Worm (Caenorhabditis elegans) whole organism, L1 larva: ENCODE results near the gene Y32B12C.1.

Experiments used
- elt-2 ChIP-seq: sonication (generic microtip); optimal IDR thresholded peaks from 2 replicates; lab custom pipeline; 2016; ENCODE audit warnings: missing genetic modification characterization, mild to moderate bottlenecking, inconsistent platforms, missing compliant biosample characterization, missing genetic modification reagents
- lin-39 ChIP-seq: fragments of 150-350 bp; optimal IDR thresholded peaks from 2 replicates; lab custom pipeline; 2014; ENCODE audit warnings: missing biosample characterization, missing genetic modification reagents, missing genetic modification characterization
- lir-3 ChIP-seq: sonication (generic microtip); optimal IDR thresholded peaks from 2 replicates; lab custom pipeline; 2016; ENCODE audit warnings: mild to moderate bottlenecking, missing genetic modification characterization, moderate library complexity, missing compliant biosample characterization; ENCODE audit not compliant: poor library complexity
- mab-9 ChIP-seq: fragments of 200-800 bp; sonication (Bioruptor generic); IDR thresholded peaks from 2 replicates; pipeline ENCODE4 v1.3.6; 2022; ENCODE audit warnings: missing genetic modification reagents, missing genetic modification characterization, missing compliant biosample characterization
- nhr-11 ChIP-seq: fragments of 150-350 bp; optimal IDR thresholded peaks from 2 replicates; lab custom pipeline; 2014; ENCODE audit warnings: missing biosample characterization, missing genetic modification characterization
- nhr-12 ChIP-seq: sonication (generic microtip); optimal IDR thresholded peaks from 2 replicates; lab custom pipeline; 2017; ENCODE audit warnings: missing biosample characterization, missing genetic modification characterization
- nhr-84 ChIP-seq: sonication (generic microtip); optimal IDR thresholded peaks from 2 replicates; lab custom pipeline; 2017; ENCODE audit warnings: missing biosample characterization, missing genetic modification characterization
- nhr-90 ChIP-seq: sonication (generic microtip); optimal IDR thresholded peaks from 2 replicates; lab custom pipeline; 2016; ENCODE audit warnings: mild to moderate bottlenecking, missing genetic modification characterization, missing compliant biosample characterization; ENCODE audit not compliant: poor library complexity
- unc-62 ChIP-seq: fragments of 150-350 bp; optimal IDR thresholded peaks from 2 replicates; lab custom pipeline; 2014; ENCODE audit warnings: missing biosample characterization, missing genetic modification reagents, missing genetic modification characterization

ce11 chrV:16580424-16580823, 26.0 kb upstream of the Y32B12C.1 start, which contains the start of gene nhr-271:
- TF ChIP-seq lin-39 (tag; lab: Kevin White, UChicago) (no peak), nhr-90 (tag; lab: Kevin White, UChicago) (no peak), mab-9 (GFP tag; lab: Robert Waterston, UW) (no peak), unc-62 (no peak), nhr-11 (no peak), elt-2 (tag; lab: Kevin White, UChicago) (no peak), nhr-12 (tag; lab: Kevin White, UChicago) (no peak), lir-3 (tag; lab: Kevin White, UChicago) (no peak), nhr-84 (tag; lab: Kevin White, UChicago) (no peak)
